Worm (Caenorhabditis elegans): ENCODE results near the gene F32E10.8.
A peak's percentile ranks its signal among the peaks of the same experiment; 100 is the strongest.
"Not testable (repeated sequence)": the region's sequence is repeated elsewhere in the genome, so short reads cannot be mapped to it uniquely, and the experiment has no call there.

The F32E10.8 gene

DNA sequence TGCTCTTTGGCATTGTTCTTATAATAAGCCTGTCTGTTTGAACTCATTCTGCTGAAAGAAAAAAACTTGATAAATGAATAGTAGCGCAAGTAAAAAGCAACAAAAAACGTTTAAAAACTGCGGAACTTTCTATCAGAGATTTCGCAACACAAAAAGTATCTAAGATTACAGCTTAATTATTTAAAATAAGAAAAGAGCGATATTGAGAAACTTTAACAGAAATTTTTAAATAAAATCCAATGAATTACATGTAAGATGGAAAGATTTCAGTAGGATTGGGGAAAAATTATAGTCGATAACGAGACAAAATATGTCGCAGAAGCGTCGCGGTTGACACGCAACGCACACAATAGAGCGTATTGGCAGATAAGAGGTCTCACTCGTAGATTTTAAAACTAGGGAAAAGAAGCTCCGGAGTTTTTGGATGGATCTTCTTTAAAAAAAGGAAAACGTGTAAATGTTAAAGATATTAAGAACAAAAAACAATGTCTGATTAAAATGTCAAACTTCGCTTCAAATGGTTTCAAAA, 5.7 kb upstream of the F32E10.8 start, which contains the start of gene ima-3 (continued):
- TF ChIP-seq alr-1 (tag; optimal IDR thresholded peaks at IDR 0.05) (no peak), ztf-4 (tag; optimal IDR thresholded peaks at IDR 0.05) (no peak), blmp-1 (tag; optimal IDR thresholded peaks at IDR 0.05; ENCODE audit: insufficient read depth) (no peak), nhr-21 (tag; optimal IDR thresholded peaks at IDR 0.05) (no peak), ztf-1 (GFP tag; conservative IDR thresholded peaks at IDR 0.05) (no peak), lin-11 (tag; optimal IDR thresholded peaks at IDR 0.05) (no peak), unc-55 (GFP tag; optimal IDR thresholded peaks at IDR 0.05) (peak; percentile 78), lsy-2 (tag; optimal IDR thresholded peaks at IDR 0.05) (peak in 1 of 2 experiments; percentile 66), nhr-23 (tag; optimal IDR thresholded peaks at IDR 0.05) (no peak), lin-13 (GFP tag; optimal IDR thresholded peaks at IDR 0.05) (peak; percentile 53), peb-1 (tag; optimal IDR thresholded peaks at IDR 0.05) (no peak), mbf-1 (tag; optimal IDR thresholded peaks at IDR 0.05) (no peak), ztf-11 (tag; optimal IDR thresholded peaks at IDR 0.05) (no peak), mab-5 (tag; optimal IDR thresholded peaks at IDR 0.05) (no peak), nhr-10 (tag; optimal IDR thresholded peaks at IDR 0.05) (no peak), skn-1 (tag; optimal IDR thresholded peaks at IDR 0.05) (no peak), ama-1 (optimal IDR thresholded peaks at IDR 0.05) (no peak), F13H6.1 (tag; optimal IDR thresholded peaks at IDR 0.05) (no peak), R02D3.7 (tag; optimal IDR thresholded peaks at IDR 0.05) (no peak), elt-1 (tag; optimal IDR thresholded peaks at IDR 0.05) (no peak), dmd-4 (tag; optimal IDR thresholded peaks at IDR 0.05) (no peak), nhr-12 (tag; optimal IDR thresholded peaks at IDR 0.05) (no peak)

DNA sequence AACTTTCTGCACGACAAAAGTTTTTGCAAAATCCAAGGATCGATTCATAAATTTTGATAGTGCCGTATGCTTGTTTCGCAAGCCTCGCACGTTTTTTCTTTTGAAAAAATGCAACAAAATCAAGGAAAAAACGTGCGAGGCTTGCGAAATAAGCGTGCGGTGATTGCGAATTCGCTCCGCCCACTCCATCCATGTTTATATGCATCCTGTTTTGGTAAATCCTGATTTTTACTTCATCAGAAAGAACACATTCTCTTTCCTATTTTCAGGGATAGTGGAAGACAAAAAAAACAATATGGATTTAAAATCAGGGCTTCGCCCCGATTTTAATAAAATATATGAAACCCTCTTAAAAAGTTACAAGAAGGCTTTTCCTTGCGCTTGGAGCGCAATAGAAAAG, 3.6 kb upstream of the F32E10.8 start, which contains the start of gene F32E10.9:
Gene F32E10.9 (minus strand): TSS at position 101 of the 400 bp plus-strand sequence.
- TF ChIP-seq nhr-25, dmd-4, elt-1 (tag; optimal IDR thresholded peaks at IDR 0.05): not testable (repeated sequence)

DNA sequence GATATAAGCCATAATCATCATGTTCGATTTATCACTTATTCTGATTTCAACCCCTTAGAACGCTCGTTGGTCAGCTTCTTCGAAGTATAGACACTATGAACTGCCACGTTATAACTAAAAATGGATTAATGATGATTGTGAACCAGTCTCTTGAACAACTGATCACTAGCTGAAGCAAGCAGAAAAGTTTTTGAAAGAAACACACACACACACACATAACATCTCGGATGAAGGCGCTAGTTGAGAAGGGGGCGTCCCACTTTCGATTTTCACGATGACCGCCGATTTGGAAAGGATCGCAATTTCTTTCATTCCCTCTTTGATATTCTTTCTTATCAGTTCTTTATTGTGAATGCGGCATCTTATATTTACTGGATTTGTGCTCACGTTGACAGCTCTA, 1.2 kb downstream of the F32E10.8 start, which contains the start of gene clec-180:
Gene clec-180 (plus strand): TSS at position 301 of the 400 bp plus-strand sequence.
- TF ChIP-seq ztf-1 (GFP tag; conservative IDR thresholded peaks at IDR 0.05) = no peak

DNA sequence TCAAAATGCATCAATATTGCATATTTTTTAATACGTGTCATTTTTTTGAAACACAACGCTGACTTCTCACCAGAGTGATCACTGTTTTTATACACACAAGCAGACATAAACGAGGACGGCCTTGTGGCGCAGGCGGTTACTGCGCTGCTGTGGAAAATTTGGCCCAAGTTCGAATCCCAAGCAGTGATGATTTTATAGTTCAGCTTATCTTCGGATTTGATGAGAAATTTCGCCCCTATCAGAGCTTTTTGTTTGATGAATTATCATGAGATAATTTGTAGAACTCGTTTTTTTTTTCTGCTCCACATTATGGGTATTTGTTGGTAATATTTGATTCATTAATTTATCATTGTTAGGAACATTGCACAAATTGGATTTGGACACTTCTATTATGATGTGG, 6.5 kb downstream of the F32E10.8 start:
- TF ChIP-seq nhr-25 (tag; optimal IDR thresholded peaks at IDR 0.05) (peak; percentile 59), mab-5 (tag; optimal IDR thresholded peaks at IDR 0.05) (peak; percentile 30), lin-39 (tag; optimal IDR thresholded peaks at IDR 0.05) (no peak), sem-4 (tag; optimal IDR thresholded peaks at IDR 0.05) (peak; percentile 83), lsy-2 (tag; optimal IDR thresholded peaks at IDR 0.05) (peak; percentile 60 to 77), nhr-23 (tag; optimal IDR thresholded peaks at IDR 0.05) (no peak), Y55F3AM.14 (GFP tag; optimal IDR thresholded peaks at IDR 0.05) (peak; percentile 70), zag-1 (tag; optimal IDR thresholded peaks at IDR 0.05) (peak; percentile 45), nhr-129 (tag; optimal IDR thresholded peaks at IDR 0.05) (peak; percentile 83), fos-1 (tag; optimal IDR thresholded peaks at IDR 0.05) (peak; percentile 72), ZK546.5 (tag; optimal IDR thresholded peaks at IDR 0.05) (no peak), nhr-21 (tag; optimal IDR thresholded peaks at IDR 0.05) (peak; percentile 79), crh-2 (tag; optimal IDR thresholded peaks at IDR 0.05) (peak; percentile 66), R02D3.7 (tag; optimal IDR thresholded peaks at IDR 0.05) (no peak), ztf-11 (tag; optimal IDR thresholded peaks at IDR 0.05) (no peak), nhr-10 (tag; optimal IDR thresholded peaks at IDR 0.05) (peak; percentile 28), elt-1 (tag; optimal IDR thresholded peaks at IDR 0.05) (no peak), skn-1 (tag; optimal IDR thresholded peaks at IDR 0.05) (no peak), C34F6.9 (tag; optimal IDR thresholded peaks at IDR 0.05) (peak; percentile 71), nhr-237 (tag; optimal IDR thresholded peaks at IDR 0.05) (no peak), lin-11 (tag; optimal IDR thresholded peaks at IDR 0.05) (peak; percentile 10), ztf-4 (tag; optimal IDR thresholded peaks at IDR 0.05) (peak; percentile 51), nhr-12 (tag; optimal IDR thresholded peaks at IDR 0.05) (no peak), egl-27 (tag; optimal IDR thresholded peaks at IDR 0.05) (peak; percentile 62), peb-1 (tag; optimal IDR thresholded peaks at IDR 0.05) (no peak), nhr-11 (tag; optimal IDR thresholded peaks at IDR 0.05) (no peak), unc-39 (tag; optimal IDR thresholded peaks at IDR 0.05) (no peak), mbf-1 (tag; optimal IDR thresholded peaks at IDR 0.05) (no peak), alr-1 (tag; optimal IDR thresholded peaks at IDR 0.05) (no peak), ama-1 (optimal IDR thresholded peaks at IDR 0.05) (peak; percentile 11), nhr-6 (tag; optimal IDR thresholded peaks at IDR 0.05) (peak; percentile 36), ceh-16 (tag; optimal IDR thresholded peaks at IDR 0.05) (no peak), nhr-77 (tag; optimal IDR thresholded peaks at IDR 0.05) (no peak), ceh-82 (tag; optimal IDR thresholded peaks at IDR 0.05) (no peak), blmp-1 (tag; optimal IDR thresholded peaks at IDR 0.05; ENCODE audit: insufficient read depth) (peak; percentile 22), unc-62 (GFP tag; optimal IDR thresholded peaks at IDR 0.05) (no peak), sma-9 (GFP tag; optimal IDR thresholded peaks at IDR 0.05) (peak; percentile 79), sma-9 (tag; optimal IDR thresholded peaks at IDR 0.05) (no peak), sma-3 (GFP tag; optimal IDR thresholded peaks at IDR 0.05) (peak; percentile 77), ztf-1 (GFP tag; conservative IDR thresholded peaks at IDR 0.05) (no peak), dmd-4 (tag; optimal IDR thresholded peaks at IDR 0.05) (no peak), unc-55 (GFP tag; optimal IDR thresholded peaks at IDR 0.05) (peak; percentile 78), lin-13 (GFP tag; optimal IDR thresholded peaks at IDR 0.05) (peak; percentile 50)

Data from whole organism, L2 larva.